Worm (Caenorhabditis elegans) whole organism, L4 larva: Measurements from ENCODE around the gene F20C5.6.

ENCODE experiments used
- aly-2 ChIP-seq: sonication (generic microtip); optimal IDR thresholded peaks from 2 replicates; lab custom pipeline; 2018; ENCODE audit warnings: missing biosample characterization, missing genetic modification characterization
- ceh-82 ChIP-seq: sonication (generic microtip); optimal IDR thresholded peaks from 2 replicates; lab custom pipeline; 2017; ENCODE audit warnings: missing biosample characterization, missing genetic modification characterization
- cey-2 ChIP-seq: sonication (generic microtip); optimal IDR thresholded peaks from 3 replicates; lab custom pipeline; 2017; ENCODE audit warnings: missing genetic modification characterization, mild to moderate bottlenecking, missing compliant biosample characterization, antibody characterized with exemption, borderline replicate concordance; ENCODE audit not compliant: insufficient read depth
- lin-15B ChIP-seq: fragments of 150-350 bp; sonication (generic microtip); optimal IDR thresholded peaks from 3 replicates; lab custom pipeline; 2014; ENCODE audit warnings: missing biosample characterization, missing genetic modification characterization
- lin-38 ChIP-seq: fragments of 200-800 bp; sonication (Bioruptor generic); IDR thresholded peaks from 2 replicates; pipeline ENCODE4 v1.3.6; 2022; ENCODE audit warnings: missing genetic modification reagents, missing genetic modification characterization, missing compliant biosample characterization
- lin-39 ChIP-seq: fragments of 150-350 bp; optimal IDR thresholded peaks from 2 replicates; lab custom pipeline; 2014; ENCODE audit warnings: missing biosample characterization, missing genetic modification reagents, missing genetic modification characterization
- nhr-237 ChIP-seq: sonication (generic microtip); optimal IDR thresholded peaks from 2 replicates; lab custom pipeline; 2017; ENCODE audit warnings: missing biosample characterization, missing genetic modification characterization
- spr-3 ChIP-seq: fragments of 200-800 bp; sonication (Bioruptor generic); optimal IDR thresholded peaks from 2 replicates; lab custom pipeline; 2018; ENCODE audit warnings: mild to moderate bottlenecking, missing genetic modification characterization, missing compliant biosample characterization
- zip-11 ChIP-seq: fragments of 200-800 bp; sonication (Bioruptor generic); IDR thresholded peaks from 2 replicates; pipeline ENCODE4 v1.3.6; 2022; ENCODE audit warnings: missing genetic modification characterization, missing compliant biosample characterization

DNA sequence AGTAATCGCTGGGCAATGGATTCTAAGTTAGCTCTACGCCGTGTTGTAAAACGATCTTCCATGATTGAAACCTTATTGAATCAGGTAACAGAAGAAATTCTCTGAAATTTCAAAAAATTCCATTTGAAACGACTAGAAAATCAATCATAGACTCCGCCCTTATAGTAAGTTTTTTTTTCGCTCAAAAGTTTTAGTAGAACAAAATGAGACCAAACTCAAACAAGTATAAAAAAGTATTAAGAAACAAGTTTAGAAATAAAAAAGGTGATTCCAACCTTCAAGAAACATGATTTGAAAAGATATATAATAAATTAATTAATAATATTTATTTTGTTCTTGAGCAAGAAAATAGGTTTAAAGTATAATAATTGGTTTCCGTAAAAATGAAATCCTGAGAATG is 5.0 kb upstream of the F20C5.6 start, which contains the start of gene C33D9.6:
- TF ChIP-seq zip-11 (no peak), nhr-237 (tag; lab: Kevin White, UChicago) (no peak), cey-2 (tag; lab: Kevin White, UChicago) (no peak), aly-2 (tag; lab: Kevin White, UChicago) (no peak), lin-39 (tag; lab: Kevin White, UChicago) (no peak), lin-15B (tag; lab: Kevin White, UChicago) (no peak), ceh-82 (no peak), spr-3 (no peak), lin-38 (no peak)
